Worm (Caenorhabditis elegans) whole organism, L4/young adult: ENCODE results near the gene C01G12.9.

ENCODE experiments used
- W03F9.2 ChIP-seq: fragments of 150-350 bp; optimal IDR thresholded peaks from 2 replicates; lab custom pipeline; 2014; ENCODE audit warnings: missing biosample characterization, missing genetic modification characterization
- dao-5 ChIP-seq: sonication (generic microtip); optimal IDR thresholded peaks from 2 replicates; lab custom pipeline; 2016; ENCODE audit warnings: missing genotype, missing genetic modification characterization, moderate library complexity, missing compliant biosample characterization

DNA sequence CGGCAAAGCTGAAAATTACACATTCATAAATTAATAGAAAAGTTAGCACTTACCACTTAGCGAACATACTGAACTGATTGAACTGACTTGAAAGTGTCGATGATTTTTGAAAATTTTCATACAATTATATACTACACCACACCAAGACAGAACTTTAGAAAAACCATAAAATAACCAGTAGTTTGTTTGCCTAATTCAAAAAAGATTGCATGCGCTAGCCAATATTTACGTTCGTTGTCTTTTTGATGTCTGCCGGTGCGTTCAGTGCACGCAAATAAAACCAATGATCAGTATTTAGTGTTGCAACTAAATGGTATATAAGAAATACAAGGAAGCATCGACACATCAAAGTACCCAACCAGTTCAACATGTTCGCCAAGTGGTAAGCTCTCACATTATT, 1.7 kb downstream of the C01G12.9 start, which contains the start of the genes nspb-8 and nspb-9:
- TF ChIP-seq W03F9.2 (tag; lab: Kevin White, UChicago) (no peak), dao-5 (no peak)
